Worm (Caenorhabditis elegans) whole organism, early embryonic: ENCODE measurements around the gene tbc-18.

Experiments
- B0310.2 ChIP-seq: sonication (generic microtip); optimal IDR thresholded peaks from 2 replicates; lab custom pipeline; 2016; ENCODE audit warnings: mild to moderate bottlenecking, missing genetic modification characterization, missing compliant biosample characterization
- ets-7 ChIP-seq: sonication (generic microtip); optimal IDR thresholded peaks from 2 replicates; lab custom pipeline; 2016; ENCODE audit warnings: missing genotype, missing genetic modification characterization, missing compliant biosample characterization
- flt-1 ChIP-seq: fragments of 200-800 bp; sonication (Bioruptor generic); IDR thresholded peaks from 2 replicates; pipeline ENCODE4 v1.3.6; 2022; ENCODE audit warnings: missing genetic modification characterization, missing compliant biosample characterization
- sea-1 ChIP-seq: fragments of 200-800 bp; sonication (Bioruptor generic); conservative IDR thresholded peaks from 2 replicates; pipeline ENCODE4 v1.3.6; 2022; ENCODE audit warnings: missing genetic modification characterization, missing compliant biosample characterization

DNA sequence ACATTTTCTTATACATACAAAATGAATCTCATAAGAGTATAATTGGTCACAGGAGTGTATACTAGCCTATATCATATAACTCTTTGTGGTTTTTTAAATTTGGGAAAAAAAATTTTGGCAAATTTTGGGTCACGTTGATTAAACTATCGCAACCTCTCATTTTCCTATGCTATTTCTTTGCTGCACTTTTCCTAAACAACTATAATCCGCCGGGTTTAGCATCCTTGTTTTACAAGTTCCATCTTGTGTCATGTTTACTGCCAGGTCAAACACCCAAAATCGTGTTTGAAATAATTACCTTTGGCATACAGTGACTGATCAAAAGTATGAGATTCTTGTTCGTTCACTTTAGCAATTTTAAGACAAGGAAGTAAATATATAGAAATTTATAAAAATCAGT lies 29.9 kb downstream of the tbc-18 start, which contains the start of gene sulp-3:
- TF ChIP-seq B0310.2 (no peak), ets-7 (tag; lab: Kevin White, UChicago) (no peak), sea-1 (no peak), flt-1 (GFP tag; lab: Robert Waterston, UW) (no peak)
